Fruit fly (Drosophila melanogaster): ENCODE data around the gene CG6686.
A peak's percentile ranks its signal among the peaks of the same experiment; 100 is the strongest.

Gene CG6686

dm6 chr2L:12013741-12014393 lies 26.0 kb upstream of the CG6686 start:
- no peak for TF ChIP-seq psq (optimal IDR thresholded peaks at IDR 0.05)
- peak in 1 of 2 experiments; percentile 97 for TF ChIP-seq EcR (GFP tag; optimal IDR thresholded peaks at IDR 0.05)

- TF ChIP-seq Dll (optimal IDR thresholded peaks at IDR 0.05) (no peak), EcR (GFP tag; optimal IDR thresholded peaks at IDR 0.05) (peak in 1 of 2 experiments; percentile 52)
These were observed 25.4 kb upstream of the CG6686 start for dm6 chr2L:12013243-12013642.

dm6 chr2L:12011682-12012655 lies 24.1 kb upstream of the CG6686 start:
- TF ChIP-seq usp (GFP tag; optimal IDR thresholded peaks at IDR 0.05) (no peak), CG8478 (optimal IDR thresholded peaks at IDR 0.05) (no peak), psq (optimal IDR thresholded peaks at IDR 0.05) (no peak), EcR (GFP tag; optimal IDR thresholded peaks at IDR 0.05) (peak; percentile 96 to 98), Dll (optimal IDR thresholded peaks at IDR 0.05) (peak; percentile 42), pan (optimal IDR thresholded peaks at IDR 0.05) (no peak)

- no peak for TF ChIP-seq pan (optimal IDR thresholded peaks at IDR 0.05)
- no peak for TF ChIP-seq psq (optimal IDR thresholded peaks at IDR 0.05)
- TF ChIP-seq usp (GFP tag; optimal IDR thresholded peaks at IDR 0.05): no peak
- no peak for TF ChIP-seq EcR (GFP tag; optimal IDR thresholded peaks at IDR 0.05)
- peak; percentile 65 for TF ChIP-seq Dll (optimal IDR thresholded peaks at IDR 0.05)
- peak; percentile 79 for TF ChIP-seq CG8478 (optimal IDR thresholded peaks at IDR 0.05)
These were observed 23.2 kb upstream of the CG6686 start for dm6 chr2L:12010877-12011666.

dm6 chr2L:12010100-12010876 lies 22.4 kb upstream of the CG6686 start:
- TF ChIP-seq Dll (optimal IDR thresholded peaks at IDR 0.05): no peak
- peak in 1 of 2 experiments; percentile 54 for TF ChIP-seq EcR (GFP tag; optimal IDR thresholded peaks at IDR 0.05)

dm6 chr2L:12007853-12008252 lies 20.0 kb upstream of the CG6686 start, which contains the start of gene Rh5:
Gene Rh5 (plus strand): TSS chr2L:12008153.
- no peak for TF ChIP-seq usp (GFP tag; optimal IDR thresholded peaks at IDR 0.05)
- no peak for TF ChIP-seq pan (optimal IDR thresholded peaks at IDR 0.05)
- TF ChIP-seq EcR (GFP tag; optimal IDR thresholded peaks at IDR 0.05): no peak
- TF ChIP-seq Dll (optimal IDR thresholded peaks at IDR 0.05): no peak
- no peak for TF ChIP-seq psq (optimal IDR thresholded peaks at IDR 0.05)

- TF ChIP-seq pan (optimal IDR thresholded peaks at IDR 0.05): no peak
- peak; percentile 69 for TF ChIP-seq CG8478 (optimal IDR thresholded peaks at IDR 0.05)
- peak; percentile 21 for TF ChIP-seq Dll (optimal IDR thresholded peaks at IDR 0.05)
- TF ChIP-seq EcR (GFP tag; optimal IDR thresholded peaks at IDR 0.05): peak; percentile 60 to 85
- TF ChIP-seq psq (optimal IDR thresholded peaks at IDR 0.05): no peak
- TF ChIP-seq usp (GFP tag; optimal IDR thresholded peaks at IDR 0.05): no peak
These were observed 19.5 kb upstream of the CG6686 start for dm6 chr2L:12007331-12007791.

dm6 chr2L:12006397-12007330 lies 18.8 kb upstream of the CG6686 start:
- TF ChIP-seq CG8478 (optimal IDR thresholded peaks at IDR 0.05): peak; percentile 32
- TF ChIP-seq pan (optimal IDR thresholded peaks at IDR 0.05): peak; percentile 80
- no peak for TF ChIP-seq usp (GFP tag; optimal IDR thresholded peaks at IDR 0.05)
- TF ChIP-seq EcR (GFP tag; optimal IDR thresholded peaks at IDR 0.05): no peak
- no peak for TF ChIP-seq Dll (optimal IDR thresholded peaks at IDR 0.05)
- TF ChIP-seq psq (optimal IDR thresholded peaks at IDR 0.05): no peak

dm6 chr2L:12005436-12006396 lies 17.9 kb upstream of the CG6686 start:
- no peak for TF ChIP-seq usp (GFP tag; optimal IDR thresholded peaks at IDR 0.05)
- peak; percentile 73 for TF ChIP-seq Dll (optimal IDR thresholded peaks at IDR 0.05)
- TF ChIP-seq pan (optimal IDR thresholded peaks at IDR 0.05): no peak
- TF ChIP-seq psq (optimal IDR thresholded peaks at IDR 0.05): no peak
- TF ChIP-seq EcR (GFP tag; optimal IDR thresholded peaks at IDR 0.05): peak; percentile 81 to 82
- TF ChIP-seq CG8478 (optimal IDR thresholded peaks at IDR 0.05): no peak
